Fruit fly (Drosophila melanogaster) whole organism: ENCODE results near the gene kis.

ENCODE experiments used
- CG8478 ChIP-seq: fragments of >200 bp; optimal IDR thresholded peaks from 2 replicates; lab custom pipeline; 2018; ENCODE audit warnings: inconsistent platforms
- psq ChIP-seq: fragments of >200 bp; optimal IDR thresholded peaks from 2 replicates; lab custom pipeline; 2017

dm6 chr2L:285596-286023 is 35.0 kb upstream of the kis start:
- TF ChIP-seq psq (lab: Kevin White, UChicago): no peak
- TF ChIP-seq CG8478 (lab: Kevin White, UChicago): no peak
